Fruit fly (Drosophila melanogaster) whole organism, adult: Measurements from ENCODE around the gene wgn.

Source experiments
- CG11617 ChIP-seq: fragments of 200-800 bp; sonication (Bioruptor generic); optimal IDR thresholded peaks from 2 replicates; lab custom pipeline; 2017; ENCODE audit warnings: mild to moderate bottlenecking, missing biosample characterization, missing genetic modification reagents, missing genetic modification characterization
- CG12768 ChIP-seq: fragments of 200-800 bp; sonication (Bioruptor generic); optimal IDR thresholded peaks from 2 replicates; lab custom pipeline; 2017; ENCODE audit warnings: missing biosample characterization, missing genetic modification characterization, mild to moderate bottlenecking, moderate library complexity, missing genetic modification reagents
- CG14711 ChIP-seq: fragments of 200-800 bp; sonication (Bioruptor generic); optimal IDR thresholded peaks from 2 replicates; lab custom pipeline; 2018; ENCODE audit warnings: missing biosample characterization, mild to moderate bottlenecking, missing genetic modification characterization, moderate library complexity
- CG1620 ChIP-seq: fragments of 200-800 bp; sonication (Bioruptor generic); optimal IDR thresholded peaks from 2 replicates; lab custom pipeline; 2016; ENCODE audit warnings: missing biosample characterization, missing genetic modification characterization
- CG33017 ChIP-seq: fragments of 200-800 bp; sonication (Bioruptor generic); optimal IDR thresholded peaks from 2 replicates; lab custom pipeline; 2018; ENCODE audit warnings: missing biosample characterization, mild to moderate bottlenecking, missing genetic modification characterization, moderate library complexity
- CG5204 ChIP-seq: fragments of 200-800 bp; sonication (Bioruptor generic); optimal IDR thresholded peaks from 2 replicates; lab custom pipeline; 2016; ENCODE audit warnings: missing biosample characterization, missing genetic modification characterization
- CG7045 ChIP-seq: fragments of 200-800 bp; sonication (Bioruptor generic); optimal IDR thresholded peaks from 2 replicates; lab custom pipeline; 2017; ENCODE audit warnings: missing biosample characterization, mild to moderate bottlenecking, missing genetic modification characterization
- CG7101 ChIP-seq: fragments of 200-800 bp; sonication (Bioruptor generic); optimal IDR thresholded peaks from 2 replicates; lab custom pipeline; 2018; ENCODE audit warnings: missing biosample characterization, mild to moderate bottlenecking, missing genetic modification characterization, moderate library complexity
- Clk ChIP-seq: fragments of 200-800 bp; sonication (Bioruptor generic); optimal IDR thresholded peaks from 2 replicates; lab custom pipeline; 2017; ENCODE audit warnings: missing biosample characterization, missing genetic modification characterization
- Crg-1 ChIP-seq: fragments of 200-800 bp; sonication (Bioruptor generic); optimal IDR thresholded peaks from 2 replicates; lab custom pipeline; 2016; ENCODE audit warnings: missing biosample characterization, missing genetic modification characterization
- Hr96 ChIP-seq: fragments of 200-800 bp; sonication (Bioruptor generic); optimal IDR thresholded peaks from 2 replicates; lab custom pipeline; 2016; ENCODE audit warnings: missing biosample characterization, missing genetic modification characterization
- Mnt ChIP-seq: fragments of 200-800 bp; sonication (Bioruptor generic); optimal IDR thresholded peaks from 2 replicates; lab custom pipeline; 2016; ENCODE audit warnings: missing biosample characterization, mild to moderate bottlenecking, missing genetic modification characterization
- bab1 ChIP-seq: fragments of 200-800 bp; sonication (Bioruptor generic); optimal IDR thresholded peaks from 3 replicates; lab custom pipeline; 2019; ENCODE audit warnings: missing biosample characterization, mild to moderate bottlenecking, missing genetic modification characterization, moderate library complexity
- cic ChIP-seq: fragments of 200-800 bp; sonication (Bioruptor generic); optimal IDR thresholded peaks from 2 replicates; lab custom pipeline; 2017; ENCODE audit warnings: missing biosample characterization, mild to moderate bottlenecking, missing genetic modification characterization, moderate library complexity
- cnc ChIP-seq, 2 experiments: fragments of >200 bp; optimal IDR thresholded peaks; 2 replicates each; lab custom pipeline; 2017
- kay ChIP-seq: fragments of 200-800 bp; sonication (Bioruptor generic); peaks from one replicate; lab custom pipeline; 2016; ENCODE audit warnings: missing biosample characterization, missing genetic modification characterization, borderline replicate concordance
- ovo ChIP-seq: fragments of 200-800 bp; sonication (Bioruptor generic); optimal IDR thresholded peaks from 2 replicates; lab custom pipeline; 2016; ENCODE audit warnings: missing biosample characterization, missing genetic modification characterization
- pad ChIP-seq: fragments of 200-800 bp; sonication (Bioruptor generic); optimal IDR thresholded peaks from 3 replicates; lab custom pipeline; 2017; ENCODE audit warnings: missing biosample characterization, missing genetic modification characterization, mild to moderate bottlenecking, moderate library complexity, missing genetic modification reagents
- tj ChIP-seq: fragments of 200-800 bp; sonication (Bioruptor generic); optimal IDR thresholded peaks from 3 replicates; lab custom pipeline; 2017; ENCODE audit warnings: missing biosample characterization, mild to moderate bottlenecking, missing genetic modification characterization, moderate library complexity
- toe ChIP-seq: fragments of 200-800 bp; sonication (Bioruptor generic); optimal IDR thresholded peaks from 2 replicates; lab custom pipeline; 2016; ENCODE audit warnings: missing biosample characterization, missing genetic modification characterization

wgn gene

DNA sequence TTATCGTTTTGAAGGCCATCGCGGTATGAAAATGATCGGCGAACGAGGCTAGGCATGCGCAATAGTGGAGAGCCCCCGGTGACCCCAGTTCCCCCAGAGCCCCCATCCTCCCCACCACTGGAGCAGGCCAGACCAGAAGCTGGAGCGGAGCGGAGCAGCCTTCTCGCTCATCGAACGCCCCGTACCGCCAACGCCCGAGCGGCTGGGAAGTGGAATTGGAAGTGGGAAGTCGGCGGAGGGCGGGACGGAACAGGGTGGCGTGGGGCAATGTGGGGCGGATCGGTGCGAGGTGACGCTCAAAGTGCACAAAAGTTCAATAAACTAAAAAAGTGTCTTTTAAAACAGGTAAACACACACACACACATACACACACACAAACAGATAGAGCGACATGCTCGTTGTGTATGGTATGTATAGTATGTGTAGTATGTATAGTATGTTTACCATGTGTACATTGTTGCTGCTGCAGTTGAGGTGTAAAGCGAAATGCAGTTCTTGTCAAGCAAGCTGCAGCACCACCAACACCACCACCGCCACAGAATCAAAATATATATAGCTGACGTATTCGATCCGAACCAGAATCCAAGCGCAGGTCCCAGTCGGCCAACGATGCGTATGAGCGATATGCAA, 37.0 kb upstream of the wgn start:
- no peak for TF ChIP-seq CG33017 (tag; lab: Kevin White, UChicago)
- TF ChIP-seq pad (GFP tag; lab: Kevin White, UChicago) = no peak
- TF ChIP-seq tj (GFP tag; lab: Kevin White, UChicago) = no peak
- TF ChIP-seq CG14711 (tag; lab: Kevin White, UChicago) = no peak
- TF ChIP-seq kay = no peak
- TF ChIP-seq CG7101 (tag; lab: Kevin White, UChicago) = no peak
- TF ChIP-seq Crg-1 (GFP tag; lab: Kevin White, UChicago) = no peak
- TF ChIP-seq Mnt = no peak
- TF ChIP-seq Hr96 (GFP tag; lab: Kevin White, UChicago) = no peak
- no peak for TF ChIP-seq ovo

DNA sequence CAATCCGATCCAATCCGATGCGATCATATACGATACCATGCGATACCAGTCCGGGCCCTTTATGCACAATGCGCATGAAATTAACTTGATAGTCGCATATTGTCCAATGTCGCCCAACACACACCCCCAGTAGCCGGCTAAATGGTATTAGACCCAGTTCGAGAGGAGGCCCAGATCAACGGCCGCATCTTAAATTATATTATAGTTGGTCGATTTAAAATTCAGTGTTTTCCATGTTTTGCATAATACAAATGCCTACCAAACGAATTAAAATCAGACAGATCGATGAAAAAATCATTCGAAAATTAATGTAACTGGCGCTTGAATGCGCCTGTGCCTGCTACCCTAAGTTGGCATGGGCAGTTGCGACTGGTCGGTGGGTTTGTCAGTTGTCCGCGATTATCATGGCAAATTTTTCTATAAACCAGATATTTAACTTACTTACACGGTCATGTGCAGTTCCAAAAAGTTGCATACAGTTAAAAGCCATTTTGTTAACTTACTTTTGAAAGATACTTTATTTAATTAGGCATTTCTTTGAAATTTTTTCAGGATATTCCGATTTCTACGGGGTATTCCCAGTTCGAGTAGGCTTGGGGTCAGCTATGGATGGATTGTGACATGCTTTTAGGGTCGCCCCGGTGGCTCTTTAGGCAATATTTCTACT, 35.2 kb upstream of the wgn start:
- TF ChIP-seq CG7045 (GFP tag; lab: Kevin White, UChicago) (no peak), ovo (no peak), tj (GFP tag; lab: Kevin White, UChicago) (no peak), CG14711 (tag; lab: Kevin White, UChicago) (no peak), CG12768 (GFP tag; lab: Kevin White, UChicago) (no peak), CG33017 (tag; lab: Kevin White, UChicago) (no peak), bab1 (GFP tag; lab: Kevin White, UChicago) (no peak), CG7101 (tag; lab: Kevin White, UChicago) (no peak), pad (GFP tag; lab: Kevin White, UChicago) (no peak), Hr96 (GFP tag; lab: Kevin White, UChicago) (no peak), cic (GFP tag; lab: Kevin White, UChicago) (no peak), Mnt (no peak), CG5204 (GFP tag; lab: Kevin White, UChicago) (no peak), Clk (GFP tag; lab: Kevin White, UChicago) (no peak), Crg-1 (GFP tag; lab: Kevin White, UChicago) (no peak), CG11617 (GFP tag; lab: Kevin White, UChicago) (no peak)

DNA sequence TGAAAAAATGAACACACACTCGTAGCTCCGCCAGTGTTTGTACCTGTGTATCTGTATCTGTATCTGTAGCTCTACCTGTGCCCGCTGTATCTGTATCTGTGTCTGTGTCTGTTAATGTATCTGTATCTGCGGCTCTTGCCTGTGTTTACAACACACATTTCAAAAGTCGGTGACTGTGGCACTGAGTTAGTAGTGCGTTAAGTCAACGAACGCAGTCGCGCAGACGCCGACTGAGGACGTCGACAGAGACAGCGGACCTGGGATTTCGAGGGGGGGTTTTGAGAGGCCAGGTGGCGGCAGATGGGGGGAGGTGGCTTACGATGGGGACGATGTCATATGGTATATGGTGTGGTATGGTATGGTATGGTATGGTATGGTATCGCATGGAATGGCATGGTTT, 33.6 kb upstream of the wgn start:
- TF ChIP-seq kay = no peak
- TF ChIP-seq tj (GFP tag; lab: Kevin White, UChicago) = no peak
- no peak for TF ChIP-seq Mnt
- TF ChIP-seq CG1620 (GFP tag; lab: Kevin White, UChicago) = no peak
- TF ChIP-seq cnc (optimal IDR thresholded peaks at IDR 0.05; lab: Kevin White, UChicago) = no peak
- no peak for TF ChIP-seq pad (GFP tag; lab: Kevin White, UChicago)
- TF ChIP-seq CG33017 (tag; lab: Kevin White, UChicago) = no peak
- no peak for TF ChIP-seq Crg-1 (GFP tag; lab: Kevin White, UChicago)
- no peak for TF ChIP-seq CG7045 (GFP tag; lab: Kevin White, UChicago)
- no peak for TF ChIP-seq CG12768 (GFP tag; lab: Kevin White, UChicago)
- TF ChIP-seq ovo = no peak
- TF ChIP-seq CG14711 (tag; lab: Kevin White, UChicago) = no peak
- TF ChIP-seq bab1 (GFP tag; lab: Kevin White, UChicago) = no peak
- no peak for TF ChIP-seq CG5204 (GFP tag; lab: Kevin White, UChicago)

DNA sequence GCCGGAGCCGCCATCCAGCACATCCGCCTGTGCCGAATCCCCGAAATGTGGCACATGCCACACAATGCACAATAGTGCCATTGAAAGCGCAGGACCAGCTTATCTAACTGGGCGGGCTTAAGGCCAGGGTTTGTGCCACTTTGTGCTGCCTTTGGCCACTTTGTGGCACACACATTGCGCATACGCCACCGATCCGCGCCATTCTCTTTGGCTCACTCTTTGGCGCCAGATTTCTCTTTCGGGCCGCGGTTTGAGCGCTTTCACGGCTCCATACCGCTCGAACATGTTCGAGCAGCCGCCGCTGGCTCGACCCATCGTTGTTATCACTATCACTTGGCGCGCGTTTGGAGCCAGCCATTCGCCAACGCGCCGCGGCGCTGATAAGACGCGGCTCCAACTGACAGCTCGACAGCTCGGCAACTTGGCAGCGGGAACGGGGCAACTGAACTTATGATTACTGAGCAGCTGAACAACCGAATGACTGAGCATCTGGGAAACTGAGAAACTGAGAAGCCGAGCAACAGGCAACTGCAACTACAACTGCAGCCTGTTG, 31.1 kb upstream of the wgn start:
- TF ChIP-seq Hr96 (GFP tag; lab: Kevin White, UChicago) = no peak
- no peak for TF ChIP-seq ovo
- TF ChIP-seq CG1620 (GFP tag; lab: Kevin White, UChicago) = no peak
- TF ChIP-seq pad (GFP tag; lab: Kevin White, UChicago) = no peak
- TF ChIP-seq CG12768 (GFP tag; lab: Kevin White, UChicago) = no peak
- no peak for TF ChIP-seq toe (GFP tag; lab: Kevin White, UChicago)
- TF ChIP-seq CG33017 (tag; lab: Kevin White, UChicago) = no peak
- TF ChIP-seq bab1 (GFP tag; lab: Kevin White, UChicago) = no peak
- TF ChIP-seq tj (GFP tag; lab: Kevin White, UChicago) = no peak
- TF ChIP-seq kay = no peak
- TF ChIP-seq Crg-1 (GFP tag; lab: Kevin White, UChicago) = no peak
- no peak for TF ChIP-seq CG5204 (GFP tag; lab: Kevin White, UChicago)
- TF ChIP-seq CG11617 (GFP tag; lab: Kevin White, UChicago) = no peak
- no peak for TF ChIP-seq CG14711 (tag; lab: Kevin White, UChicago)
- no peak for TF ChIP-seq Clk (GFP tag; lab: Kevin White, UChicago)
- no peak for TF ChIP-seq Mnt
- TF ChIP-seq CG7045 (GFP tag; lab: Kevin White, UChicago) = no peak

DNA sequence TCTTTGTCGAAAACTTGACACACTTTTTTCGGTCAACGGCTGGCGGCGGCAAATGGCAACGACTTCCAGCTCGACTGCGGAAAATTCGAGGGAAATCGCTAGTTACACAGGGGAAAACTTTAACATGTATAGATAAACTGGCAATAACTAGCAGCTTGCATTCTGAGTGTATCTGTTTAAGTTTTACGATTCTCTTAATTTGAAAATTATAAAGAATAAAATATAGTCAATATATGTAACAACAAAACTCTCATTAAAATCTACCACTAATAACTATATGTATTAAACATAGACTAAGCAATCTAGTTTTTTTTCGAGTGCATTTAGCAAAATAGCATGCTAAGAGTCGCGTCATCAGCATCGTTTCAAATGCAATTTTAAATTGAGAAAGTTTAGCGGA, 28.7 kb upstream of the wgn start:
- TF ChIP-seq toe (GFP tag; lab: Kevin White, UChicago) (no peak), CG1620 (GFP tag; lab: Kevin White, UChicago) (no peak), Crg-1 (GFP tag; lab: Kevin White, UChicago) (no peak), CG5204 (GFP tag; lab: Kevin White, UChicago) (no peak), CG11617 (GFP tag; lab: Kevin White, UChicago) (no peak), Clk (GFP tag; lab: Kevin White, UChicago) (no peak), cic (GFP tag; lab: Kevin White, UChicago) (no peak), CG7045 (GFP tag; lab: Kevin White, UChicago) (no peak), Mnt (no peak), CG14711 (tag; lab: Kevin White, UChicago) (no peak), CG33017 (tag; lab: Kevin White, UChicago) (no peak), cnc (optimal IDR thresholded peaks at IDR 0.05; lab: Kevin White, UChicago) (no peak), CG12768 (GFP tag; lab: Kevin White, UChicago) (no peak), Hr96 (GFP tag; lab: Kevin White, UChicago) (no peak)
